Worm (Caenorhabditis elegans): Measurements from ENCODE around the gene lgc-5.

lgc-5 gene

ce11 chrIV:8333034-8333433, 9.5 kb upstream of the lgc-5 start:
- TF ChIP-seq tbp1 (GFP tag; optimal IDR thresholded peaks at IDR 0.05): no peak
- no peak for TF ChIP-seq ztf-25 (GFP tag; IDR thresholded peaks at IDR 0.05)
- no peak for TF ChIP-seq madf-6 (GFP tag; IDR thresholded peaks at IDR 0.05)
- TF ChIP-seq F37B4.10 (GFP tag; IDR thresholded peaks at IDR 0.05): no peak
- TF ChIP-seq B0261.1 (tag; optimal IDR thresholded peaks at IDR 0.05): no peak

DNA sequence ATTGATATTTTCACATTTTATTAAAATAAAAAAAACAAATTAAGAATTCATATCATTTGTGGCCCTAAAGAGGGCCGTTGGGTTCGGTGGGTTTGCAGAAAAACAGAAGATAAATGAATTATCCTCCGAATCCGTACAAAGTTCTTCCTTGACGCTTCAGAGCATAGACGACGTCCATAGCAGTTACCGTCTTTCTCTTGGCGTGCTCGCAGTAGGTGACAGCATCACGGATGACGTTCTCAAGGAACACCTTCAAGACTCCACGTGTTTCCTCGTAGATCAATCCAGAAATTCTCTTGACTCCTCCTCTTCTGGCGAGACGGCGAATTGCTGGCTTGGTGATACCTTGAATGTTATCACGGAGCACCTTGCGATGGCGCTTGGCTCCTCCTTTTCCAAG, 8.9 kb upstream of the lgc-5 start:
- TF ChIP-seq egrh-3 (GFP tag; IDR thresholded peaks at IDR 0.05): no peak
- no peak for TF ChIP-seq ZK185.1 (tag; optimal IDR thresholded peaks at IDR 0.05; ENCODE audit: poor library complexity, severe bottlenecking)
- no peak for TF ChIP-seq nhr-27 (tag; optimal IDR thresholded peaks at IDR 0.05)
- no peak for TF ChIP-seq lag-1 (GFP tag; IDR thresholded peaks at IDR 0.05)
- TF ChIP-seq lin-35 (GFP tag; optimal IDR thresholded peaks at IDR 0.05): no peak
- no peak for TF ChIP-seq him-1 (tag; optimal IDR thresholded peaks at IDR 0.05)
- no peak for TF ChIP-seq dpl-1 (GFP tag; optimal IDR thresholded peaks at IDR 0.05)
- TF ChIP-seq tbp1 (GFP tag; optimal IDR thresholded peaks at IDR 0.05): no peak
- TF ChIP-seq snpc-1.3 (tag; optimal IDR thresholded peaks at IDR 0.05; ENCODE audit: insufficient read depth): no peak
- no peak for TF ChIP-seq F39B2.1 (GFP tag; IDR thresholded peaks at IDR 0.05)
- no peak for TF ChIP-seq ceh-79 (tag; optimal IDR thresholded peaks at IDR 0.05)
- no peak for TF ChIP-seq snpc-1.1 (tag; optimal IDR thresholded peaks at IDR 0.05; ENCODE audit: insufficient read depth)
- no peak for TF ChIP-seq pbrm-1 (GFP tag; IDR thresholded peaks at IDR 0.05)
- TF ChIP-seq madf-3 (GFP tag; IDR thresholded peaks at IDR 0.05): no peak

DNA sequence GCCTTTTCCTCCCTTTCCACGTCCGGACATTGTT, 8.7 kb upstream of the lgc-5 start, which contains the start of gene his-31:
TSS of gene his-31 (minus strand) at position 30 of the 34 bp plus-strand sequence.
- TF ChIP-seq K11D2.4 (GFP tag; IDR thresholded peaks at IDR 0.05) (no peak), lir-1 (GFP tag; conservative IDR thresholded peaks at IDR 0.05) (no peak), Y67H2A.10 (GFP tag; conservative IDR thresholded peaks at IDR 0.05) (no peak), ets-4 (GFP tag; optimal IDR thresholded peaks at IDR 0.05) (no peak), mes-4 (tag; optimal IDR thresholded peaks at IDR 0.05) (no peak), sdz-38 (tag; optimal IDR thresholded peaks at IDR 0.05) (no peak), bed-2 (GFP tag; IDR thresholded peaks at IDR 0.05) (no peak), let-526 (GFP tag; IDR thresholded peaks at IDR 0.05) (no peak), lin-54 (GFP tag; optimal IDR thresholded peaks at IDR 0.05) (no peak), aptf-2 (GFP tag; conservative IDR thresholded peaks at IDR 0.05) (no peak), him-1 (tag; optimal IDR thresholded peaks at IDR 0.05) (no peak), egl-44 (GFP tag; IDR thresholded peaks at IDR 0.05) (no peak)

ce11 chrIV:8333988-8334863, 8.3 kb upstream of the lgc-5 start, which contains the start of gene his-32:
Gene his-32, plus strand, starts transcription at chrIV:8334305.
- TF ChIP-seq ekl-4 (GFP tag; IDR thresholded peaks at IDR 0.05) (peak; percentile 37; the same call in 1 of the 2 replicates), ceh-100 (GFP tag; IDR thresholded peaks at IDR 0.05) (no peak), F39B2.1 (GFP tag; IDR thresholded peaks at IDR 0.05) (peak; percentile 63; the same call in 1 of the 2 replicates), pbrm-1 (GFP tag; IDR thresholded peaks at IDR 0.05) (peak; percentile 44; the same call in 1 of the 2 replicates), egrh-3 (GFP tag; IDR thresholded peaks at IDR 0.05) (peak; percentile 49; the same call in 1 of the 2 replicates)

- no peak for TF ChIP-seq F22D6.2 (tag; optimal IDR thresholded peaks at IDR 0.05)
- TF ChIP-seq F52B5.7 (tag; optimal IDR thresholded peaks at IDR 0.05): no peak
- TF ChIP-seq tlf-1 (GFP tag; optimal IDR thresholded peaks at IDR 0.05): no peak
- TF ChIP-seq dpff-1 (tag; optimal IDR thresholded peaks at IDR 0.05): no peak
- no peak for TF ChIP-seq somi-1 (GFP tag; optimal IDR thresholded peaks at IDR 0.05)
- TF ChIP-seq lsl-1 (GFP tag; optimal IDR thresholded peaks at IDR 0.05): no peak
- TF ChIP-seq F10E7.11 (tag; optimal IDR thresholded peaks at IDR 0.05): no peak
- TF ChIP-seq die-1 (tag; optimal IDR thresholded peaks at IDR 0.05): no peak
- TF ChIP-seq tbp1 (GFP tag; optimal IDR thresholded peaks at IDR 0.05): no peak
- no peak for TF ChIP-seq let-607 (tag; optimal IDR thresholded peaks at IDR 0.05)
- no peak for TF ChIP-seq Y53G8AR.9 (GFP tag; conservative IDR thresholded peaks at IDR 0.05)
- no peak for TF ChIP-seq nfya-2 (GFP tag; IDR thresholded peaks at IDR 0.05)
- no peak for TF ChIP-seq ceh-100 (GFP tag; IDR thresholded peaks at IDR 0.05)
- no peak for TF ChIP-seq nhr-80 (tag; optimal IDR thresholded peaks at IDR 0.05)
These were observed 2.8 kb upstream of the lgc-5 start, which contains the start of gene lgc-6 for ce11 chrIV:8339636-8340035. Gene lgc-6, plus strand, starts transcription at chrIV:8339936.
